Worm (Caenorhabditis elegans): ENCODE results near the gene sqt-3.
"Not testable (repeated sequence)": the region's sequence is repeated elsewhere in the genome, so short reads cannot be mapped to it uniquely, and the experiment has no call there.

DNA sequence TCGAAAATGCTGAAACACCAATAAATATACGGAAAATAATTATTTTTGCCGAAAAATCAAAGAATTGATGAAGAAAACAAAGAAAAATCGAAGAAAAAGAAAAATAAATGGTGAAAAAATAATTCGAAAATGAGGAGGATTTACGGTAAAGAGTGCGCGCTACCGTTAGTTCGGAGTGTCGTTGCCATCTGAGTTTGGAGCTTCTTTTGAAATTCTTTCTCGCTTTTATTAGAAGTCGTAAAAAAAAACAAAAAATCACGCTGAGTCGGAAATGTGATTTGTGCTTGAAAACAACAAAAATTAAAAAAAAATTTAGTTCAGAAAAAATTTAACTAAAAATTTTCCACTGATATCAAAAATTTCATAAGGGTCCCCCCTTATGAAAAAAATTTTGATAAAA is 21.7 kb downstream of the sqt-3 start, which contains the start of gene F23H12.10:
- TF ChIP-seq flt-1 (GFP tag; IDR thresholded peaks at IDR 0.05); klf-2 (GFP tag; conservative IDR thresholded peaks at IDR 0.05); T22C8.4 (GFP tag; IDR thresholded peaks at IDR 0.05); ztf-29 (GFP tag; IDR thresholded peaks at IDR 0.05); tab-1 (GFP tag; IDR thresholded peaks at IDR 0.05): not testable (repeated sequence)

All from whole organism, midembryonic.